Worm (Caenorhabditis elegans): ENCODE data around the gene twk-22.

DNA sequence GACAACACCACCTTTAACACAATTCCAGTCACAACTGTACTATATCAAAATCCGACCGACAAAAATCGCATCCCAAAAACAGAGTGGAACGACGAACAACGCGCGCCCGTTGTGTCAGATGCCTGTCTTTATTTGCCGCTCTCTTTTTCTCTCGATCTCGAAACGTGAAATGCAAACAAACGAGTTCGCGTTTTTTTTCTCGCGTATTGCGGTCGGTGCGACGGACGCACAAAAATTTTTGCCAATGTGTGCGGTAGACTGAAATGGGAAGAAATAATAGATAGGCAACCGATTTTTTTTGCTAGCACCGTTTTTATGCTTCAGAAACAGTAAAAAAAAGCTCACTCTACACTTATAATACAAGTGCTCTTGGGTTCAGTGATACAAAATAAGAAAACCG lies 9.1 kb upstream of the twk-22 start:
- TF ChIP-seq med-1 (GFP tag; optimal IDR thresholded peaks at IDR 0.05; ENCODE audit: insufficient read depth) = no peak
- TF ChIP-seq ztf-23 (GFP tag; IDR thresholded peaks at IDR 0.05) = no peak
- no peak for TF ChIP-seq T22C8.4 (GFP tag; IDR thresholded peaks at IDR 0.05)
- TF ChIP-seq klf-2 (GFP tag; conservative IDR thresholded peaks at IDR 0.05) = no peak
- TF ChIP-seq flt-1 (GFP tag; IDR thresholded peaks at IDR 0.05) = no peak
- TF ChIP-seq cog-1 (tag; optimal IDR thresholded peaks at IDR 0.05) = no peak
- TF ChIP-seq tab-1 (GFP tag; IDR thresholded peaks at IDR 0.05) = no peak

Data from whole organism, midembryonic.